Worm (Caenorhabditis elegans) whole organism, mixed stage, embryonic: ENCODE measurements around the gene col-101.

Experiments
- ces-1 ChIP-seq: fragments of 150-350 bp; optimal IDR thresholded peaks from 2 replicates; lab custom pipeline; 2014; ENCODE audit warnings: missing biosample characterization, missing genetic modification reagents, missing genetic modification characterization
- cnd-1 ChIP-seq: fragments of 200-800 bp; sonication (Bioruptor generic); optimal IDR thresholded peaks from 2 replicates; lab custom pipeline; 2018; ENCODE audit warnings: mild to moderate bottlenecking, missing genetic modification characterization, missing compliant biosample characterization
- lsy-2 ChIP-seq: fragments of 150-350 bp; optimal IDR thresholded peaks from 2 replicates; lab custom pipeline; 2014; ENCODE audit warnings: missing biosample characterization, missing genetic modification characterization
- nhr-237 ChIP-seq: fragments of 150-350 bp; optimal IDR thresholded peaks from 2 replicates; lab custom pipeline; 2014; ENCODE audit warnings: missing biosample characterization, missing genetic modification characterization
- pha-4 ChIP-seq: fragments of 150-350 bp; optimal IDR thresholded peaks from 2 replicates; lab custom pipeline; 2018; ENCODE audit warnings: missing biosample characterization, missing genetic modification reagents, missing genetic modification characterization
- snpc-4 ChIP-seq: fragments of 150-350 bp; optimal IDR thresholded peaks from 2 replicates; lab custom pipeline; 2014; ENCODE audit warnings: missing biosample characterization, missing genetic modification characterization
- unc-62 ChIP-seq: fragments of 150-350 bp; optimal IDR thresholded peaks from 2 replicates; lab custom pipeline; 2014; ENCODE audit warnings: missing biosample characterization, missing genetic modification reagents, missing genetic modification characterization
- zip-8 ChIP-seq: fragments of 150-350 bp; optimal IDR thresholded peaks from 2 replicates; lab custom pipeline; 2014; ENCODE audit warnings: missing biosample characterization, missing genetic modification characterization
- ztf-11 ChIP-seq: fragments of 150-350 bp; optimal IDR thresholded peaks from 2 replicates; lab custom pipeline; 2014; ENCODE audit warnings: missing biosample characterization, missing genetic modification characterization

ce11 chrIV:303264-303663 lies 23.6 kb downstream of the col-101 start:
- TF ChIP-seq pha-4 (tag; lab: Kevin White, UChicago) (no peak), unc-62 (no peak), zip-8 (no peak), nhr-237 (no peak), lsy-2 (no peak), cnd-1 (no peak), ztf-11 (tag; lab: Kevin White, UChicago) (no peak), snpc-4 (tag; lab: Kevin White, UChicago) (no peak), ces-1 (GFP tag; lab: Kevin White, UChicago) (no peak)
